Worm (Caenorhabditis elegans) whole organism, L4/young adult: ENCODE data around the gene pde-2.

ENCODE experiments used
- dao-5 ChIP-seq: sonication (generic microtip); optimal IDR thresholded peaks from 2 replicates; lab custom pipeline; 2016; ENCODE audit warnings: missing genotype, missing genetic modification characterization, moderate library complexity, missing compliant biosample characterization
- him-1 ChIP-seq: sonication (generic microtip); optimal IDR thresholded peaks from 2 replicates; lab custom pipeline; 2016; ENCODE audit warnings: missing genotype, missing genetic modification reagents, missing genetic modification characterization, missing compliant biosample characterization

DNA sequence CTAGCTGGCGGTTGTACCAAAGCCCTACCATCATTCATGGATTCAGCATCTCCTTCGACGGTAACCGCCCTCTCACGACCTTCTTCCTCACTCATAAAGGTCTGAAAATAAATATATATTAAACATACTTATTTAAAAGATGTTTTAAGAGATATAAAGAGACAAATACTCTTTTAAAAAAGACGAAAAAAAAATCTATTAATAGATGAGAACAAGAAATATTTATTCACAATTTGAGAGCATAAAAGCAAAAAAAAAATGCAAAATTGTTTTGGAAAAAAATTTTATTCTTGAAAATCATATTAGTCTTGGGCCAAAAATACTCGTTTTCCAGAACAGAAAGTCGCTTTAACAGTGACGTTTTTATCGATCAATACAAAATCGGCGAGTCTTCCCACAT, 15.0 kb upstream of the pde-2 start, which contains the start of gene skat-1:
- no peak for TF ChIP-seq dao-5 (tag; lab: Kevin White, UChicago)
- no peak for TF ChIP-seq him-1
